Worm (Caenorhabditis elegans): ENCODE results near the gene F20C5.5.
A peak's percentile ranks its signal among the peaks of the same experiment; 100 is the strongest.

F20C5.5 gene

DNA sequence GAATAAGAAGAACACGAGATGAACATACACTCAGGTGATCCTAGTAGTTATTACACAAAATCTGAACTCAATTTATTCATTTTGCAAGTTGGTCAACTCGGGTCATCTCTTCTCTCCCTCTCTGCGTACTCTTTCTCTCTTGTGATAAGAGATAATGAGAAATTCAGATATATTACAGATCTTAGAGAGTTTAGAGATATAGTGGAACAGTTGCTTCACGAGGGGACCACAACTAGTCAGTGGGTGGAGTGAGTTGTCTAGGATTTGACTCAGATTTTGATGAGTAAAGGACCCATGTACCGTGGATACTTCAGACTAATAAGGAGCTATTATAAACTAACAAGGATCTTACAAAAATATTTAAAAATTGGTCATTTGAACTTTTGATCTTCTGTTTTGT, 44.2 kb upstream of the F20C5.5 start, which contains the start of gene exc-5:
exc-5 (minus strand) TSS at position 57 of the 400 bp plus-strand sequence.
- no peak for TF ChIP-seq gmeb-2 (tag; optimal IDR thresholded peaks at IDR 0.05)
- TF ChIP-seq unc-55 (GFP tag; optimal IDR thresholded peaks at IDR 0.05): peak; percentile 75

DNA sequence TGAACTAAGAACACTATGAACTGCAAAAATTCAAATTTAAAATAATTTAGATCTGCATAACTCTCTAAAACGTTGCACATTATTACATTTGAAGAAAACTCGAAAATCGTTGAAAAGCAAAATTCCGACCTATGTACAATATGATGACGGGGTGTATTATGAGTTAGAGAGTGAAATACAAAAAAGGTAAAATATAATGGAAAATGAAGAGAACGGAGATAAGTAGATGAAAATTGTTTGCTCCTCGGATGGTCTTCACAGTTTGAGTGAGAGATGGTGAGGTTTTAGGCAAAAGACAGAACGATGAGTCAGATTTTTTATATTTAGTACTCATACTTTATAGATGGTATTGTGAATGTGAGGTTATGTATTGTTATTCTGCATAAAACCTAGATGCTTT, 37.9 kb upstream of the F20C5.5 start:
- TF ChIP-seq gmeb-2 (tag; optimal IDR thresholded peaks at IDR 0.05): no peak
- TF ChIP-seq mec-3 (tag; optimal IDR thresholded peaks at IDR 0.05; ENCODE audit: borderline replicate concordance): no peak
- TF ChIP-seq ets-4 (tag; optimal IDR thresholded peaks at IDR 0.05): no peak
- no peak for TF ChIP-seq pha-2 (tag; optimal IDR thresholded peaks at IDR 0.05)
- no peak for TF ChIP-seq tbx-2 (tag; optimal IDR thresholded peaks at IDR 0.05)
- no peak for TF ChIP-seq npax-4 (tag; optimal IDR thresholded peaks at IDR 0.05)
- TF ChIP-seq K09A11.1 (tag; optimal IDR thresholded peaks at IDR 0.05; ENCODE audit: insufficient read depth): no peak
- no peak for TF ChIP-seq fkh-6 (tag; optimal IDR thresholded peaks at IDR 0.05)
- TF ChIP-seq ceh-31 (tag; optimal IDR thresholded peaks at IDR 0.05): no peak
- no peak for TF ChIP-seq sdc-2 (tag; optimal IDR thresholded peaks at IDR 0.05)

DNA sequence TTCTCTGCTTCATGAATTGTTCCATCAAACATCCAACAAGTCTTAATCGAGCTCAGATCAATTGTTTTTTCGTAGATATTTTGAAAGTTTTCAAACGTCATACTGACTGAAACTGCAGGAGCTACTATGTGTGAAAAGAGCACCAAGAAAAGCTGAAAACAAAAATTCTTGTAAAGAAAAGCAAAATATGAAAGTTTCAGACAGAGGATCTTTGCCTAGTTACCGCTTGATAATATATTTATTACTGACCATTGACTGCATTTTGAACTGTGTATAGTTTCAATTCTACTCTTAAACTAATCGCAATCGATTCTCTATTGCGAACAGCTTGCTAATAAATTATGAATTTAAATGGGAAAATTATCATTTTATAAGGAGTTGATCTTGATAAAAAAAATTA, 28.8 kb upstream of the F20C5.5 start, which contains the start of gene clec-182:
clec-182 (minus strand) TSS at position 101 of the 400 bp plus-strand sequence.
- no peak for TF ChIP-seq ceh-14 (tag; optimal IDR thresholded peaks at IDR 0.05)
- no peak for TF ChIP-seq ceh-22 (tag; optimal IDR thresholded peaks at IDR 0.05)
- TF ChIP-seq pha-2 (tag; optimal IDR thresholded peaks at IDR 0.05): no peak
- TF ChIP-seq gmeb-2 (tag; optimal IDR thresholded peaks at IDR 0.05): no peak
- TF ChIP-seq ahr-1 (tag; optimal IDR thresholded peaks at IDR 0.05): no peak
- no peak for TF ChIP-seq K02D7.2 (tag; optimal IDR thresholded peaks at IDR 0.05)
- TF ChIP-seq lim-6 (tag; optimal IDR thresholded peaks at IDR 0.05): no peak
- TF ChIP-seq syd-9 (tag; optimal IDR thresholded peaks at IDR 0.05): no peak

DNA sequence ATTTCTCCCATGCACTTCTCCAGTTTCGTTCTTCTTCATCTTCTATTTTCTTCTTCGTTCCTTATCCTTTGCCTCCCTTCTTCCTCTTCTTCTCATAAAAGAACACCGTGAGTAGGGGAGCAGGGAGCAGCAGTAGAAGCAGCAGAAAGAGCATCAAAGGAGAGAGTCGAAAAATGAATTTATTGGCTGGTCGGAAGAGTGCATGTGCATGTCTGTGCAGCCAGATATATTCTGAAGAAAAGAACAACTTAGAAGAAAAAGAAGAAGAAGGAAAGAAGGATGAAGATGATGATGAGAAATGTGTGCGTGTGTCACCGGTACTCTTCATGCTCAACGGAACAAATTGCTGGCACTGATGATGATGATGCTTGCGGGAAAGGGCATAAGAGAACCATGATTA, 26.8 kb upstream of the F20C5.5 start:
- TF ChIP-seq ceh-22 (tag; optimal IDR thresholded peaks at IDR 0.05) (no peak), pat-9 (tag; optimal IDR thresholded peaks at IDR 0.05) (no peak), gmeb-2 (tag; optimal IDR thresholded peaks at IDR 0.05) (no peak)

DNA sequence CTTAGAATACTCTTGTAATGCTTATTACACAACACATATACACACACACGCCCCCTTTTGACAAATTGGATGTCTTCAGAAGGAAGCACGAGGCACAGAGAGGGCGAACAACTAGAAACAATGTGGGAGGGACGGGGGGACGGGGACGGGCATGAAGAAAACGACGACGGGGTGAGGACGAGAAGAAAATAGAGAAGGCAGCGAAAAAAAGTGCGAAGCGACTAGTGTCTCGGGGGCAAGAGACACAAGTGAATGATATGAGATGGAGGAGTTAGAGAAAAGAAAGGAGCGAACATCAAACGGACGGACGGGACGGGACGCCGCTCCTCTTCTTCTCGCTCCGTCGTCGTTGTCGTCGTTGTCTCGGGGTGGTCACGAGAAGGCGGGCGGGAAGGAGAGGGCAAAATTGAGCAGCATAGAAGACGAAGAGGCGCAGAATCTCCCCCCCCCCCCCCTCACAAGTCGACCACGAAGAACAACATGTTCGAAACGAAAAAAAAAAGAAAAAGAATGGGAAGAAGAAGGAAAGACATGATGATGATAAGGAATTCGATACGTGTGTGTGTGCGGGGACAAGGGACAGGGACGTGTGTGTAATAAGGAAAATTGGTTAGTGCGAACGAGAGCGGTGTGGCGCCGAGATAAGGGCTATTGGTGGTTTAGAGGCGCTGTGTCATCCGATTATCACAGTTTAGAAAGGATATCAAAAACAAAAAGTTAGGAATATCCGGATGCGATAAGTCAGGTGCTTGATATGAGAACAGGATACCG, 25.6 kb upstream of the F20C5.5 start:
- TF ChIP-seq ceh-19 (GFP tag; optimal IDR thresholded peaks at IDR 0.05) (peak; percentile 13), ceh-18 (tag; optimal IDR thresholded peaks at IDR 0.05) (peak; percentile 30), mec-3 (tag; optimal IDR thresholded peaks at IDR 0.05; ENCODE audit: borderline replicate concordance) (no peak)

DNA sequence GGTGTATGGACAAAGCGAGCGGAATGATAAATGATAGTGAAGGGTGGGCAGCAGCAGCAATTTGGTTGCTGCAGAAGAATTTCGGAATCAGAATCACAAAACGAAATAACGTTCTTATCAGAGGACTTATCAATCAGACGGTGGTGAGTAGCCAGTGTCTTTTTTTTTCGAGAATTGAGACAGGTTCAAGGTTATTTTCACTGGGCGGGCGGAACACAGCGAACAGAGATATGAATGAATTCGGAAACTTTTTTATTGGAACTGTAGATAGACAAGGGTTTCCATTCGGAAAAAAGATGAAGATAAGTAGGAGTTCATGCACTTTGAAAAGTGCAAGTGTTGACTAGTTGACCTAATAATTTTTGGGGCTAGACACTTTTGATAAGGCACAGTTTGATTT, 23.8 kb upstream of the F20C5.5 start:
- TF ChIP-seq ttx-3 (tag; optimal IDR thresholded peaks at IDR 0.05) (no peak), ceh-48 (tag; optimal IDR thresholded peaks at IDR 0.05) (no peak), ceh-45 (GFP tag; IDR thresholded peaks at IDR 0.05) (no peak), lim-6 (tag; optimal IDR thresholded peaks at IDR 0.05) (no peak), unc-55 (GFP tag; optimal IDR thresholded peaks at IDR 0.05) (no peak), odd-2 (tag; optimal IDR thresholded peaks at IDR 0.05) (no peak), ets-4 (tag; optimal IDR thresholded peaks at IDR 0.05) (no peak), madf-2 (tag; optimal IDR thresholded peaks at IDR 0.05) (no peak), ceh-24 (tag; optimal IDR thresholded peaks at IDR 0.05) (no peak), zip-5 (tag; optimal IDR thresholded peaks at IDR 0.05) (no peak), ceh-34 (tag; optimal IDR thresholded peaks at IDR 0.05) (no peak), ahr-1 (tag; optimal IDR thresholded peaks at IDR 0.05) (no peak), pax-1 (tag; optimal IDR thresholded peaks at IDR 0.05) (no peak), ref-2 (tag; optimal IDR thresholded peaks at IDR 0.05) (no peak), fkh-10 (GFP tag; optimal IDR thresholded peaks at IDR 0.05) (no peak), ama-1 (optimal IDR thresholded peaks at IDR 0.05) (no peak), lin-11 (tag; optimal IDR thresholded peaks at IDR 0.05) (no peak), ceh-31 (tag; optimal IDR thresholded peaks at IDR 0.05) (no peak), elt-4 (tag; optimal IDR thresholded peaks at IDR 0.05) (no peak), tbx-7 (tag; optimal IDR thresholded peaks at IDR 0.05) (no peak)

Measured in whole organism, late embryonic.